Worm (Caenorhabditis elegans): ENCODE results near the gene ptr-4.

DNA sequence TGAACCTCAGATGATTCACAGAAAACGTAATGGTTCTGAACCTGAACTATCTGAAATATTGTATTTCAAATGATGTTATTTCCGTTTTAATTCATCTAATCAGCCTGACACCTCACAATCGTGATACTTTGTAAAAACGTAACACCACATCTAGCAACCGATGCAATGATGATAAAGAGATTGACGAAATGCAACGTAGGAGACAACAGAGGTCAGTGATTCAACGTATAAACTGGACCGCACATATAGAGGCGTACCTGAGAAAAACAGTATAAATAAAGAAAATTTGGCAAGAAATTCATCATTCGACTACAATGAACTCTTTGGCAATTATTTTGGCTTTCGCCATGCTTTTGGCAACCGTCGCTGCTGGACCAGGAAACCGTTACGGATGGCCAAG is 18.7 kb upstream of the ptr-4 start, which contains the start of gene C45B2.2:
- TF ChIP-seq dao-5 (tag; optimal IDR thresholded peaks at IDR 0.05) (no peak), W03F9.2 (tag; optimal IDR thresholded peaks at IDR 0.05) (no peak)

Measured in whole organism, L4/young adult.